Fruit fly (Drosophila melanogaster): ENCODE results near the gene Had1.

The Had1 gene

DNA sequence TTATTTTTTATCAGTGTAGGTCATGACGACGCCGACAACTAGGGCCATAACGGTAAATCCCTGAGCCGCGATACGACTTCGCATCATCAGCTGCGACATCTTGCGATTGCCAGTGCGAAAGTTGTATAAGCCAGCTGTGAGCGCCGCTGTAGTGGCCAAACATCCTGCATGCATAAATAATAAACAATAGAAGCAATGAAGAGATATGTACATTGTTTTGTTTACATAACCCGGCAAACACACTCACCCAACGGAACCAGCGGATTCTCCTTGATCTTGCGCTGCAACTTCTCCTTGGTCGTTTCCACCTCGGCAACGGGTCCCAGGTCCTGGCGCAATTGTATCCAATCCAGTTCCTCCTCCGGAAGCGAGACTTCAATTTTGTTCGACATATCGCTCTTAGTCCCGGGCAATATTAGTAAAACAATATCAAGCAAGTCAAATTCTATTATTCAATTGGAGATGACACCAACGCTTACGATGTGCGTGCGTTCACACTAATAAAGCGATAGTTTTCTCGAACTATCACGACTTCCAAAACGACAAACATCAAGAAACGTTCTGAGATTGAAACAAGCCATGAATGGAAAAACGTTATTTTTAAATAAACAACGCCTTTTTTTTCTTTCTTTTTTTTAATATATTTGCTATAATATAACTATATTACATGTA, 23.2 kb upstream of the Had1 start (continued):
- TF ChIP-seq H15 (GFP tag; IDR thresholded peaks at IDR 0.05) = no peak
- TF ChIP-seq NfI (GFP tag; optimal IDR thresholded peaks at IDR 0.05) = no peak
- TF ChIP-seq CG8924 (tag; optimal IDR thresholded peaks at IDR 0.05) = no peak
- TF ChIP-seq Meics (GFP tag; optimal IDR thresholded peaks at IDR 0.05) = no peak
- no peak for TF ChIP-seq CG32767 (GFP tag; IDR thresholded peaks at IDR 0.05)
- no peak for TF ChIP-seq CG7556 (GFP tag; optimal IDR thresholded peaks at IDR 0.05)
- TF ChIP-seq Scr (GFP tag; IDR thresholded peaks at IDR 0.05; ENCODE audit: partially characterized antibody) = peak; percentile 86
- TF ChIP-seq CG32532 (GFP tag; IDR thresholded peaks at IDR 0.05) = no peak
- no peak for TF ChIP-seq CG10209 (GFP tag; optimal IDR thresholded peaks at IDR 0.05)
- TF ChIP-seq sob (GFP tag; IDR thresholded peaks at IDR 0.05) = no peak
- no peak for TF ChIP-seq Aef1 (GFP tag; IDR thresholded peaks at IDR 0.05)
- TF ChIP-seq CG4617 (GFP tag; optimal IDR thresholded peaks at IDR 0.05; ENCODE audit: borderline replicate concordance) = peak; percentile 14
- TF ChIP-seq Fer2 (tag; optimal IDR thresholded peaks at IDR 0.05) = no peak
- no peak for TF ChIP-seq CG10321 (GFP tag; IDR thresholded peaks at IDR 0.05)
- no peak for TF ChIP-seq Hey (tag; optimal IDR thresholded peaks at IDR 0.05)
- no peak for TF ChIP-seq lilli (GFP tag; optimal IDR thresholded peaks at IDR 0.05)
- TF ChIP-seq fd96Cb (tag; optimal IDR thresholded peaks at IDR 0.05) = no peak
- TF ChIP-seq CG2202 (tag; optimal IDR thresholded peaks at IDR 0.05) = no peak
- no peak for TF ChIP-seq jumu (GFP tag; optimal IDR thresholded peaks at IDR 0.05)
- TF ChIP-seq crol (GFP tag; IDR thresholded peaks at IDR 0.05) = no peak
- no peak for TF ChIP-seq Rx (GFP tag; IDR thresholded peaks at IDR 0.05)
- peak; percentile 87 for TF ChIP-seq bbx (GFP tag; IDR thresholded peaks at IDR 0.05; ENCODE audit: partially characterized antibody)
- no peak for TF ChIP-seq CG6683 (GFP tag; optimal IDR thresholded peaks at IDR 0.05)
- TF ChIP-seq lmd (GFP tag; IDR thresholded peaks at IDR 0.05) = no peak
- TF ChIP-seq Ets97D (GFP tag; optimal IDR thresholded peaks at IDR 0.05) = peak; percentile 19
- no peak for TF ChIP-seq ewg (GFP tag; optimal IDR thresholded peaks at IDR 0.05)
- TF ChIP-seq Dad (GFP tag; optimal IDR thresholded peaks at IDR 0.05) = no peak
- TF ChIP-seq hth (optimal IDR thresholded peaks at IDR 0.05) = no peak
- TF ChIP-seq hb (GFP tag; IDR thresholded peaks at IDR 0.05; ENCODE audit: partially characterized antibody) = peak; percentile 67
- peak; percentile 89 for TF ChIP-seq Opbp (GFP tag; IDR thresholded peaks at IDR 0.05; ENCODE audit: partially characterized antibody)
- TF ChIP-seq CG13424 (tag; optimal IDR thresholded peaks at IDR 0.05) = no peak
- no peak for TF ChIP-seq CG7987 (GFP tag; optimal IDR thresholded peaks at IDR 0.05)
- no peak for TF ChIP-seq ash1 (GFP tag; optimal IDR thresholded peaks at IDR 0.05)
- no peak for TF ChIP-seq ab (GFP tag; optimal IDR thresholded peaks at IDR 0.05)
- no peak for TF ChIP-seq CG17912 (GFP tag; optimal IDR thresholded peaks at IDR 0.05)
- TF ChIP-seq caup (GFP tag; optimal IDR thresholded peaks at IDR 0.05; ENCODE audit: severe bottlenecking) = no peak
- TF ChIP-seq CG3847 (GFP tag; IDR thresholded peaks at IDR 0.05) = no peak
- TF ChIP-seq CG3995 (GFP tag; optimal IDR thresholded peaks at IDR 0.05) = peak; percentile 95
- no peak for TF ChIP-seq CG13894 (tag; optimal IDR thresholded peaks at IDR 0.05)
- TF ChIP-seq Stat92E (GFP tag; optimal IDR thresholded peaks at IDR 0.05) = no peak
- TF ChIP-seq CG7963 (GFP tag; IDR thresholded peaks at IDR 0.05; ENCODE audit: partially characterized antibody) = no peak; the same call in 2 of the 3 replicates
- no peak for TF ChIP-seq E2f1 (GFP tag; IDR thresholded peaks at IDR 0.05)
- TF ChIP-seq zen2 (GFP tag; IDR thresholded peaks at IDR 0.05; ENCODE audit: partially characterized antibody) = no peak; the same call in 2 of the 3 replicates
- TF ChIP-seq CG7372 (GFP tag; IDR thresholded peaks at IDR 0.05) = no peak
- TF ChIP-seq Fer3 (tag; optimal IDR thresholded peaks at IDR 0.05) = no peak
- no peak for TF ChIP-seq CG30431 (GFP tag; optimal IDR thresholded peaks at IDR 0.05)
- no peak for TF ChIP-seq CG11093 (GFP tag; IDR thresholded peaks at IDR 0.05)
- TF ChIP-seq ind (GFP tag; optimal IDR thresholded peaks at IDR 0.05) = no peak
- no peak for TF ChIP-seq ERR (GFP tag; optimal IDR thresholded peaks at IDR 0.05)
- no peak for TF ChIP-seq ken (GFP tag; IDR thresholded peaks at IDR 0.05)

Data from whole organism, embryonic.